Fruit fly (Drosophila melanogaster) whole organism, pupa: ENCODE measurements around the gene CG6126.

Experiments
- CG14655 ChIP-seq: fragments of 200-800 bp; sonication (Bioruptor generic); optimal IDR thresholded peaks from 3 replicates; lab custom pipeline; 2017; ENCODE audit warnings: mild to moderate bottlenecking, missing biosample characterization, missing genetic modification reagents, missing genetic modification characterization
- CG17806 ChIP-seq: fragments of 200-800 bp; sonication (Bioruptor generic); optimal IDR thresholded peaks from 2 replicates; lab custom pipeline; 2018; ENCODE audit warnings: missing biosample characterization, mild to moderate bottlenecking, missing genetic modification characterization, moderate library complexity
- CG34367 ChIP-seq: fragments of 200-800 bp; sonication (Bioruptor generic); optimal IDR thresholded peaks from 2 replicates; lab custom pipeline; 2018; ENCODE audit warnings: missing biosample characterization, mild to moderate bottlenecking, missing genetic modification characterization
- CG4496 ChIP-seq: fragments of 200-800 bp; sonication (Bioruptor generic); IDR thresholded peaks from 3 replicates; pipeline ENCODE4 v1.3.6; 2022; ENCODE audit warnings: missing biosample characterization, missing genetic modification characterization
- CG9948 ChIP-seq: fragments of 200-800 bp; sonication (Bioruptor generic); optimal IDR thresholded peaks from 2 replicates; lab custom pipeline; 2018; ENCODE audit warnings: missing biosample characterization, mild to moderate bottlenecking, missing genetic modification characterization, moderate library complexity
- D1 ChIP-seq: fragments of 200-800 bp; sonication (Bioruptor generic); optimal IDR thresholded peaks from 2 replicates; lab custom pipeline; 2018; ENCODE audit warnings: missing biosample characterization, mild to moderate bottlenecking, missing genetic modification characterization, moderate library complexity
- Ets98B ChIP-seq: fragments of 200-800 bp; sonication (Bioruptor generic); IDR thresholded peaks from 2 replicates; pipeline ENCODE4 v1.3.6; 2022; ENCODE audit warnings: missing biosample characterization, missing genetic modification characterization
- Snoo ChIP-seq: fragments of 200-800 bp; sonication (Bioruptor generic); optimal IDR thresholded peaks from 3 replicates; lab custom pipeline; 2017; ENCODE audit warnings: missing biosample characterization, mild to moderate bottlenecking, missing genetic modification characterization, inconsistent platforms

- TF ChIP-seq CG34367 (tag; lab: Kevin White, UChicago) (no peak), Snoo (tag; lab: Kevin White, UChicago) (no peak), CG17806 (tag; lab: Kevin White, UChicago) (no peak), CG14655 (no peak), CG9948 (tag; lab: Kevin White, UChicago) (no peak), Ets98B (GFP tag; lab: Robert Waterston, UW) (peak; percentile 68), CG4496 (peak; percentile 83), D1 (tag; lab: Kevin White, UChicago) (no peak)
Measured at dm6 chr3R:16207074-16207609, 4.3 kb upstream of the CG6126 start.
